Fruit fly (Drosophila melanogaster) whole organism, embryonic: ENCODE data around the gene sing.

ENCODE experiments used
- Abd-B ChIP-seq: fragments of 200-800 bp; sonication (Bioruptor generic); optimal IDR thresholded peaks from 2 replicates; lab custom pipeline; 2018; ENCODE audit warnings: missing biosample characterization, mild to moderate bottlenecking, missing genetic modification characterization, moderate library complexity
- Aef1 ChIP-seq: fragments of 200-800 bp; sonication (Bioruptor generic); IDR thresholded peaks from 3 replicates; pipeline ENCODE4 v1.3.6; 2022; ENCODE audit warnings: missing biosample characterization, missing genetic modification characterization
- Asciz ChIP-seq: fragments of 200-800 bp; sonication (Bioruptor generic); optimal IDR thresholded peaks from 2 replicates; lab custom pipeline; 2017; ENCODE audit warnings: missing biosample characterization, mild to moderate bottlenecking, missing genetic modification characterization, missing genetic modification reagents
- B-H2 ChIP-seq: fragments of 200-800 bp; sonication (Bioruptor generic); optimal IDR thresholded peaks from 2 replicates; lab custom pipeline; 2018; ENCODE audit warnings: missing biosample characterization, mild to moderate bottlenecking, missing genetic modification characterization
- BEAF-32 ChIP-seq: fragments of 200-800 bp; sonication (Bioruptor generic); optimal IDR thresholded peaks from 3 replicates; lab custom pipeline; 2017; ENCODE audit warnings: missing biosample characterization, missing genetic modification characterization, mild to moderate bottlenecking, moderate library complexity, missing genetic modification reagents
- C15 ChIP-seq: fragments of 200-800 bp; sonication (Bioruptor generic); IDR thresholded peaks from 3 replicates; pipeline ENCODE4 v1.3.6; 2022; ENCODE audit warnings: missing biosample characterization, missing genetic modification characterization
- CG10366 ChIP-seq: fragments of 200-800 bp; sonication (Bioruptor generic); IDR thresholded peaks from 2 replicates; pipeline ENCODE4 v1.3.6; 2022; ENCODE audit warnings: missing biosample characterization, missing genetic modification characterization
- CG10565 ChIP-seq: fragments of 200-800 bp; sonication (Bioruptor generic); optimal IDR thresholded peaks from 3 replicates; lab custom pipeline; 2016; ENCODE audit warnings: missing biosample characterization, mild to moderate bottlenecking, missing genetic modification characterization
- CG12155 ChIP-seq: fragments of 200-800 bp; sonication (Bioruptor generic); optimal IDR thresholded peaks from 3 replicates; lab custom pipeline; 2016; ENCODE audit warnings: missing biosample characterization, missing genetic modification characterization
- CG14441 ChIP-seq: fragments of 200-800 bp; sonication (Bioruptor generic); IDR thresholded peaks from 2 replicates; pipeline ENCODE4 v1.3.6; 2022; ENCODE audit warnings: missing biosample characterization, missing genetic modification characterization
- CG14667 ChIP-seq: fragments of 200-800 bp; sonication (Bioruptor generic); IDR thresholded peaks from 2 replicates; pipeline ENCODE4 v1.3.6; 2022; ENCODE audit warnings: missing biosample characterization, missing genetic modification characterization
- CG15514 ChIP-seq: fragments of 200-800 bp; sonication (Bioruptor generic); optimal IDR thresholded peaks from 3 replicates; lab custom pipeline; 2017; ENCODE audit warnings: missing biosample characterization, missing genetic modification characterization, mild to moderate bottlenecking, moderate library complexity, missing genetic modification reagents
- CG15696 ChIP-seq: fragments of 200-800 bp; sonication (Bioruptor generic); optimal IDR thresholded peaks from 2 replicates; lab custom pipeline; 2019; ENCODE audit warnings: missing biosample characterization, mild to moderate bottlenecking, missing genetic modification characterization, moderate library complexity
- CG1603 ChIP-seq: fragments of 200-800 bp; sonication (Bioruptor generic); optimal IDR thresholded peaks from 2 replicates; lab custom pipeline; 2019; ENCODE audit warnings: missing biosample characterization, mild to moderate bottlenecking, missing genetic modification characterization, moderate library complexity
- CG16813 ChIP-seq: fragments of 200-800 bp; sonication (Bioruptor generic); IDR thresholded peaks from 3 replicates; pipeline ENCODE4 v1.3.6; 2022; ENCODE audit warnings: missing biosample characterization, missing genetic modification characterization; ENCODE audit not compliant: partially characterized antibody
- CG17359 ChIP-seq: fragments of 200-800 bp; sonication (Bioruptor generic); optimal IDR thresholded peaks from 3 replicates; lab custom pipeline; 2018; ENCODE audit warnings: missing biosample characterization, mild to moderate bottlenecking, missing genetic modification characterization, moderate library complexity
- CG2116 ChIP-seq: fragments of 200-800 bp; sonication (Bioruptor generic); optimal IDR thresholded peaks from 3 replicates; lab custom pipeline; 2018; ENCODE audit warnings: missing biosample characterization, mild to moderate bottlenecking, missing genetic modification characterization
- CG7271 ChIP-seq: fragments of 200-800 bp; sonication (Bioruptor generic); optimal IDR thresholded peaks from 2 replicates; lab custom pipeline; 2018; ENCODE audit warnings: missing biosample characterization, mild to moderate bottlenecking, missing genetic modification characterization, moderate library complexity
- CG8478 ChIP-seq: fragments of >200 bp; optimal IDR thresholded peaks from 2 replicates; lab custom pipeline; 2018
- CG9215 ChIP-seq: fragments of 200-800 bp; sonication (Bioruptor generic); IDR thresholded peaks from 2 replicates; pipeline ENCODE4 v1.3.6; 2022; ENCODE audit warnings: missing biosample characterization, missing genetic modification characterization
- CTCF ChIP-seq: fragments of 200-800 bp; sonication (Bioruptor generic); optimal IDR thresholded peaks from 2 replicates; lab custom pipeline; 2017; ENCODE audit warnings: missing biosample characterization, mild to moderate bottlenecking, missing genetic modification characterization, moderate library complexity
- Doc2 ChIP-seq: fragments of 200-800 bp; sonication (Bioruptor generic); IDR thresholded peaks from 2 replicates; pipeline ENCODE4 v1.3.6; 2022; ENCODE audit warnings: missing biosample characterization, missing genetic modification characterization
- Drgx ChIP-seq: fragments of 200-800 bp; sonication (Bioruptor generic); IDR thresholded peaks from 2 replicates; pipeline ENCODE4 v1.3.6; 2022; ENCODE audit warnings: missing biosample characterization, missing genetic modification characterization
- Ets65A ChIP-seq: fragments of 200-800 bp; sonication (Bioruptor generic); peaks from one replicate; lab custom pipeline; 2016; ENCODE audit warnings: missing biosample characterization, missing genetic modification characterization
- HmgZ ChIP-seq: fragments of 200-800 bp; sonication (Bioruptor generic); optimal IDR thresholded peaks from 2 replicates; lab custom pipeline; 2018; ENCODE audit warnings: missing biosample characterization, mild to moderate bottlenecking, missing genetic modification characterization
- Hr78 ChIP-seq, 2 experiments: fragments of 200-800 bp in 1 of 2; fragments of >200 bp in 1 of 2; sonication (Bioruptor generic) in 1 of 2; optimal IDR thresholded peaks; 2 replicates each; lab custom pipeline; 2017 to 2019; ENCODE audit warnings: missing biosample characterization in 2 of 2, missing genetic modification characterization in 2 of 2, mild to moderate bottlenecking in 1 of 2, moderate library complexity in 1 of 2
- MTF-1 ChIP-seq: fragments of 200-800 bp; sonication (Bioruptor generic); optimal IDR thresholded peaks from 2 replicates; lab custom pipeline; 2018; ENCODE audit warnings: missing biosample characterization, mild to moderate bottlenecking, missing genetic modification characterization, borderline replicate concordance
- Mrtf ChIP-seq: fragments of 200-800 bp; sonication (Bioruptor generic); IDR thresholded peaks from 3 replicates; pipeline ENCODE4 v1.3.6; 2022; ENCODE audit warnings: missing biosample characterization, missing genetic modification characterization
- NC2α ChIP-seq: fragments of 200-800 bp; sonication (Bioruptor generic); optimal IDR thresholded peaks from 2 replicates; lab custom pipeline; 2016; ENCODE audit warnings: missing biosample characterization, missing genetic modification characterization
- Poxn ChIP-seq: fragments of 200-800 bp; sonication (Bioruptor generic); IDR thresholded peaks from 2 replicates; pipeline ENCODE4 v1.3.6; 2022; ENCODE audit warnings: missing biosample characterization, missing genetic modification characterization
- Six4 ChIP-seq: fragments of 200-800 bp; sonication (Bioruptor generic); optimal IDR thresholded peaks from 2 replicates; lab custom pipeline; 2016; ENCODE audit warnings: missing biosample characterization, missing genetic modification characterization
- Sry-β ChIP-seq: fragments of 200-800 bp; sonication (Bioruptor generic); optimal IDR thresholded peaks from 2 replicates; lab custom pipeline; 2018; ENCODE audit warnings: missing biosample characterization, mild to moderate bottlenecking, missing genetic modification characterization, moderate library complexity
- Tbp ChIP-seq: fragments of >200 bp; optimal IDR thresholded peaks from 2 replicates; lab custom pipeline; 2018; ENCODE audit warnings: missing biosample characterization, missing genetic modification characterization
- Usf ChIP-seq: fragments of 200-800 bp; sonication (Bioruptor generic); optimal IDR thresholded peaks from 2 replicates; lab custom pipeline; 2017; ENCODE audit warnings: missing genotype, missing biosample characterization, missing genetic modification characterization
- aop ChIP-seq: fragments of 200-800 bp; sonication (Bioruptor generic); IDR thresholded peaks from 2 replicates; pipeline ENCODE4 v1.3.6; 2022; ENCODE audit warnings: missing biosample characterization, missing genetic modification characterization
- ato ChIP-seq: fragments of 200-800 bp; sonication (Bioruptor generic); IDR thresholded peaks from 2 replicates; pipeline ENCODE4 v1.3.6; 2022; ENCODE audit warnings: missing biosample characterization, missing genetic modification characterization; ENCODE audit not compliant: partially characterized antibody
- btn ChIP-seq: fragments of 200-800 bp; sonication (Bioruptor generic); optimal IDR thresholded peaks from 2 replicates; lab custom pipeline; 2016; ENCODE audit warnings: missing biosample characterization, missing genetic modification characterization
- chn ChIP-seq: fragments of 200-800 bp; sonication (Bioruptor generic); optimal IDR thresholded peaks from 2 replicates; lab custom pipeline; 2016; ENCODE audit warnings: missing biosample characterization, missing genetic modification characterization
- esg ChIP-seq: fragments of 200-800 bp; sonication (Bioruptor generic); conservative IDR thresholded peaks from 2 replicates; pipeline ENCODE4 v1.3.6; 2022; ENCODE audit warnings: missing biosample characterization, missing genetic modification characterization
- gro ChIP-seq: fragments of 200-800 bp; sonication (Bioruptor generic); optimal IDR thresholded peaks from 2 replicates; lab custom pipeline; 2016; ENCODE audit warnings: missing biosample characterization, missing genetic modification characterization
- h ChIP-seq: fragments of >200 bp; optimal IDR thresholded peaks from 2 replicates; lab custom pipeline; 2017
- nerfin-1 ChIP-seq: fragments of 200-800 bp; sonication (Bioruptor generic); optimal IDR thresholded peaks from 3 replicates; lab custom pipeline; 2019; ENCODE audit warnings: missing biosample characterization, mild to moderate bottlenecking, missing genetic modification characterization, moderate library complexity
- odd ChIP-seq: fragments of 200-800 bp; sonication (Bioruptor generic); optimal IDR thresholded peaks from 2 replicates; lab custom pipeline; 2017; ENCODE audit warnings: missing biosample characterization, mild to moderate bottlenecking, missing genetic modification characterization
- repo ChIP-seq: fragments of 200-800 bp; sonication (Bioruptor generic); optimal IDR thresholded peaks from 2 replicates; lab custom pipeline; 2016; ENCODE audit warnings: missing biosample characterization, missing genetic modification characterization
- ro ChIP-seq: fragments of 200-800 bp; sonication (Bioruptor generic); IDR thresholded peaks from 2 replicates; pipeline ENCODE4 v1.3.6; 2022; ENCODE audit warnings: missing biosample characterization, missing genetic modification characterization
- run ChIP-seq: fragments of 200-800 bp; sonication (Bioruptor generic); optimal IDR thresholded peaks from 3 replicates; lab custom pipeline; 2018; ENCODE audit warnings: missing biosample characterization, mild to moderate bottlenecking, missing genetic modification characterization
- sens ChIP-seq: fragments of 200-800 bp; sonication (Bioruptor generic); peaks from one replicate; lab custom pipeline; 2016; ENCODE audit warnings: missing biosample characterization, missing genetic modification characterization
- sug ChIP-seq: fragments of 200-800 bp; optimal IDR thresholded peaks from 2 replicates; lab custom pipeline; 2019; ENCODE audit warnings: missing biosample characterization, mild to moderate bottlenecking, missing genetic modification characterization, moderate library complexity
- wor ChIP-seq: fragments of 200-800 bp; sonication (Bioruptor generic); IDR thresholded peaks from 2 replicates; pipeline ENCODE4 v1.3.6; 2022; ENCODE audit warnings: missing biosample characterization, missing genetic modification characterization
- zfh1 ChIP-seq: fragments of 200-800 bp; sonication (Bioruptor generic); IDR thresholded peaks from 3 replicates; pipeline ENCODE4 v1.3.6; 2022; ENCODE audit warnings: missing biosample characterization, missing genetic modification characterization

sing gene

dm6 chrX:16723203-16724173, 44.4 kb downstream of the sing start (continued):
- TF ChIP-seq esg (GFP tag; lab: Robert Waterston, UW) (peak; percentile 45), run (peak; percentile 80), ato (no peak), CG8478 (no peak), ro (GFP tag; lab: Robert Waterston, UW) (peak; percentile 26; the same call in 1 of the 2 replicates), MTF-1 (no peak), Aef1 (peak; percentile 42; the same call in 2 of the 3 replicates), CG15514 (GFP tag; lab: Kevin White, UChicago) (peak; percentile 20), Mrtf (GFP tag; lab: Robert Waterston, UW) (no peak), CG9215 (GFP tag; lab: Robert Waterston, UW) (peak; percentile 82), repo (GFP tag; lab: Kevin White, UChicago) (no peak), Drgx (GFP tag; lab: Robert Waterston, UW) (peak; percentile 61; the same call in 1 of the 2 replicates), BEAF-32 (GFP tag; lab: Kevin White, UChicago) (no peak), CG2116 (GFP tag; lab: Kevin White, UChicago) (peak; percentile 26), sens (GFP tag; lab: Kevin White, UChicago) (peak; percentile 96), C15 (GFP tag; lab: Robert Waterston, UW) (no peak), Six4 (GFP tag; lab: Kevin White, UChicago) (peak; percentile 8), sug (tag; lab: Kevin White, UChicago) (peak; percentile 47), CG17359 (tag; lab: Kevin White, UChicago) (peak; percentile 45), nerfin-1 (tag; lab: Kevin White, UChicago) (peak; percentile 1), Tbp (no peak), Asciz (GFP tag; lab: Kevin White, UChicago) (peak; percentile 32), wor (GFP tag; lab: Robert Waterston, UW) (peak; percentile 55), CG14441 (GFP tag; lab: Robert Waterston, UW) (peak; percentile 48), btn (no peak), Hr78 (GFP tag; optimal IDR thresholded peaks at IDR 0.05; lab: Kevin White, UChicago) (peak in 1 of 2 experiments; percentile 49), CG15696 (tag; lab: Kevin White, UChicago) (no peak), CG10565 (GFP tag; lab: Kevin White, UChicago) (no peak), zfh1 (peak; percentile 60; the same call in 1 of the 3 replicates), CG16813 (GFP tag; lab: Robert Waterston, UW) (no peak), CG14667 (peak; percentile 34), chn (GFP tag; lab: Kevin White, UChicago) (peak; percentile 40), B-H2 (GFP tag; lab: Kevin White, UChicago) (no peak), Ets65A (GFP tag; lab: Kevin White, UChicago) (no peak), aop (GFP tag; lab: Robert Waterston, UW) (no peak), Usf (peak; percentile 49), odd (GFP tag; lab: Kevin White, UChicago) (peak; percentile 44), HmgZ (tag; lab: Kevin White, UChicago) (peak; percentile 59), CG12155 (peak; percentile 47), Poxn (GFP tag; lab: Robert Waterston, UW) (peak; percentile 36; the same call in 1 of the 2 replicates), CTCF (GFP tag; lab: Kevin White, UChicago) (peak; percentile 48), Sry-β (GFP tag; lab: Kevin White, UChicago) (no peak), CG7271 (tag; lab: Kevin White, UChicago) (no peak), CG10366 (GFP tag; lab: Robert Waterston, UW) (peak; percentile 67), Abd-B (GFP tag; lab: Kevin White, UChicago) (peak; percentile 69), Doc2 (GFP tag; lab: Robert Waterston, UW) (no peak), h (lab: Kevin White, UChicago) (no peak), gro (GFP tag; lab: Kevin White, UChicago) (no peak), CG1603 (tag; lab: Kevin White, UChicago) (no peak), NC2α (no peak)
